Worm (Caenorhabditis elegans): ENCODE data around the gene F12A10.6.

Gene F12A10.6

DNA sequence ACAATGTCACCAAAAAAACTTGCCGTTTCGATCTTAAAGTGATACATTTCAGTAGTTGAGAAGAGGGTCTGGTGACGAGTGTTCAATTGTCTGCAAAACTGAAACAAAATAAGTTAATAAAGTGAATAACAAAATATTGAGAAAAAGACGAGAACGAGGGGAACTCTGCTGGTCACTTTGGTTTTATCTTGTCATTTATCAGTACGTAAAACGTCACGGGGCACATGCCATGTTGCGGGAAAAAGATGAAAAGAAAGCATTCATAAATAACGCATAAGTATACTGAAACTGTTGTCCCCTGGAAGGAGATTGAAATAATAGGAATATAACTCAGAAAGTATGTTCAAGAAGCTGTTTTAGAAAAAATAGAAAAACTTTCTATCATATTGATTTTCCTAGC is 20.5 kb upstream of the F12A10.6 start, which contains the start of gene sahd-1:
Gene sahd-1, minus strand, starts transcription at position 100 of the 400 bp plus-strand sequence.
- TF ChIP-seq let-526 (GFP tag; IDR thresholded peaks at IDR 0.05) = no peak
- peak; percentile 24 for TF ChIP-seq nhr-80 (tag; optimal IDR thresholded peaks at IDR 0.05)

DNA sequence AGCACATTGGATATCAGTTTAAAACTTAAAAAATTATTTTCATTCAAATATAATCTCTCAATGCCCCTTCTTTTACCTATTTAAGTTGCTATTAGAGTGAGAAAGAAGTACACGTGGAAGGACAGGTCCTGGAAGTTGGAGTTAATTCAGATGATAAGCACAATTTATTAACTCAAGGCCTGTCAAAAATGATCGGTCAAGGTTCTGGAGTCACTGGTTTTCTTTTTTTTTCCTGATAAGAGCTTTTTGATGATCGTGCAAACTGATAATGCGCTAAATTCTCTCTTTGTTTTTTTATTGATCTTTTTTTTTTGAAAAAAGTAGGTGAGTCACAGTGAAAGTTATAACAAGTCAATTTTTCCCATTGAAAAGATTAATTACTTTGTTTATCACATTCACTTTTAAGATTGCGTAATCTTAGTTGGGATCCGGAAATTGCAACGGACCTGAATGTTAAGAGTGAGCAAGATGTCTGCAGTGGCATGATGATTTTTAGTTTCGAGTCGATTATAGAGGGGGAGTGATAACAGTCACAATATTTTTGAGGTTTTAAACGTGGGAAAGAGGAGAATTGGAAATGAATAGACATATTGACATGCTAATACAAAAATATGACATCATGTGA is 18.3 kb upstream of the F12A10.6 start:
- TF ChIP-seq unc-62 (GFP tag; optimal IDR thresholded peaks at IDR 0.05) (peak; percentile 34), nhr-80 (tag; optimal IDR thresholded peaks at IDR 0.05) (peak; percentile 90), hlh-12 (tag; optimal IDR thresholded peaks at IDR 0.05) (no peak), atf-7 (tag; optimal IDR thresholded peaks at IDR 0.05) (peak; percentile 78), let-607 (tag; optimal IDR thresholded peaks at IDR 0.05) (peak; percentile 88 to 93), ztf-28 (GFP tag; IDR thresholded peaks at IDR 0.05) (no peak)

DNA sequence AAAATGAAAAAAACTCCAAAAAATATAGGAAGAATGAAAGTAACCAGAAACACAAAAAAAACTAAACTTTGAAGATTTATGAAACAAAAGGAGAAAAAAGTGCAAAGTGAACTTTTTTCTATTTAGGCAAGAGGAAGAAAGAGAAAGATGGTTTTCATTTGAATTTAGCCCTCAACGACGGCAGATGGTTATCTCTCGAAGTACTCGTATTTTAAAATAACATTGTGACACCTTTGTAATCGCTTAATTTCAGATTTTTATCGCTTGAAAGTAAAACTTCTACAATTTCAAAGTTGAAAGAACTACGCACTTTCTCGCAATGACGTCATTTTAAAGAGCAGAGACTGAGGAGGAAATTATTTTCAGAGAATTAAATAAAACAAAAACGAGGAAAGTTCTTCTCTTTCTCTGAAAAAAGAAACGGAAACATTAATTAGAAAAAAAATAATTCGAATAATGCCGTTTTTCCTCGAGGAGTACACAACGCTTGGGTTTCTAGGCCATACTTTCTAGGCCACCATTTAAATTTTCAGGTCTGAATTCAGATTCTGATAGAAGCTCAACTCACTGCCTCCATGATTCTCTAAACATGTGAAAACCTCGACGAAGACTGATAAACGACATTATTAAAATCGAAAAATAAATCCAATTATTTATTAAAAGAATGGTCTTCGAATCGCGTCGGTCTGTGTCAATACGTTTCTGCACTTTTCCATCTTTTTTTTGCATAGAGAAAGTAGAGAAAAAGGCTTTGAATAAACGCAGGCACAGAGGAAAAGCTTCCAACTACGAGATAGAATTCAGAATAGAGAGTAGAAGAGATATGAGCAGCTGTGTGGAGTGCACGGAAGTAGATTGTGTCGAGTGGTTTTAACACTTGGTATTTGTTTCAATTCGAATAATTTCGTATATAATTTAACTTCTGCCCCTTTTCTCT is 17.4 kb upstream of the F12A10.6 start:
- TF ChIP-seq lin-54 (GFP tag; optimal IDR thresholded peaks at IDR 0.05) (peak; percentile 4), F33H1.4 (GFP tag; IDR thresholded peaks at IDR 0.05) (peak; percentile 42), xnd-1 (tag; optimal IDR thresholded peaks at IDR 0.05) (peak; percentile 76), aptf-2 (GFP tag; conservative IDR thresholded peaks at IDR 0.05) (0 out of 2 replicates have a peak, but pooled peaks have one; percentile 38), dox-1 (GFP tag; IDR thresholded peaks at IDR 0.05) (0 out of 2 replicates have a peak, but pooled peaks have one; percentile 39), madf-6 (GFP tag; IDR thresholded peaks at IDR 0.05) (peak; percentile 90), ceh-27 (GFP tag; optimal IDR thresholded peaks at IDR 0.05) (no peak), K12H6.12 (tag; optimal IDR thresholded peaks at IDR 0.05) (peak; percentile 7), ZK185.1 (tag; optimal IDR thresholded peaks at IDR 0.05; ENCODE audit: poor library complexity, severe bottlenecking) (peak; percentile 65), rcor-1 (GFP tag; IDR thresholded peaks at IDR 0.05) (no peak), snpc-4 (GFP tag; optimal IDR thresholded peaks at IDR 0.05) (no peak), snpc-4 (tag; optimal IDR thresholded peaks at IDR 0.05) (peak in 1 of 4 experiments; percentile 13), T26A5.8 (tag; optimal IDR thresholded peaks at IDR 0.05) (no peak), unc-130 (GFP tag; optimal IDR thresholded peaks at IDR 0.05) (peak; percentile 57), rec-8 (tag; optimal IDR thresholded peaks at IDR 0.05) (peak in 1 of 2 experiments; percentile 24), lin-35 (GFP tag; optimal IDR thresholded peaks at IDR 0.05) (peak in 1 of 3 experiments; percentile 13), lsl-1 (GFP tag; optimal IDR thresholded peaks at IDR 0.05) (peak; percentile 45), atf-7 (tag; optimal IDR thresholded peaks at IDR 0.05) (peak; percentile 16), mcd-1 (GFP tag; IDR thresholded peaks at IDR 0.05) (peak; percentile 41), mel-28 (tag; optimal IDR thresholded peaks at IDR 0.05; ENCODE audit: borderline replicate concordance) (no peak), ztf-28 (GFP tag; IDR thresholded peaks at IDR 0.05) (0 out of 2 replicates have a peak, but pooled peaks have one; percentile 22), madf-8 (GFP tag; conservative IDR thresholded peaks at IDR 0.05) (peak; percentile 88), attf-5 (GFP tag; optimal IDR thresholded peaks at IDR 0.05) (peak; percentile 1), ztf-22 (GFP tag; optimal IDR thresholded peaks at IDR 0.05) (no peak), him-1 (tag; optimal IDR thresholded peaks at IDR 0.05) (peak; percentile 50)

DNA sequence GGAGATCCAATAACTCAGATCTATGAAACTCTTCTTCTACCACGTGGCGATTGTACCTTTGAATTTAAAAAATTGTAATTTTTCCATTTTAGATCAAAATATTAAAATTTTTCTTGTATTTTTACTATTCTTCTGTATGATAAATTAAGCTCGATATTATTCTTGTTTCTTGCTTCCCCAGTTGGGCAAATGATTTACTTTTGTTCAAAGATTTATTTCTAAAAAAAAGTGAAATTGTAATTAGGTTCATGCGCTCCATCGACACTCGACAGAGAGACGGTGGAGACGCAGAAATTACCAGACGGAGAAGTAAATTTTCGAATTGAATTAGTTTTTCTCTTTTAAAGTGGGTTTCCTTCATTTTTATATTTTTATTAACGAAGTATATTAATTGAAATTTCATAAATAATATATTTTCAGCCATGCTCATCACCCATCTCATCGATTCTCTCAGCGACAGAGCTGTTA is 11.5 kb upstream of the F12A10.6 start, which contains the start of gene npp-24:
Gene npp-24, plus strand, starts transcription at position 51 of the 468 bp plus-strand sequence.
- peak in 1 of 3 experiments; percentile 43 for TF ChIP-seq lin-35 (GFP tag; optimal IDR thresholded peaks at IDR 0.05)
- no peak for TF ChIP-seq hmg-20 (GFP tag; IDR thresholded peaks at IDR 0.05)
- TF ChIP-seq nhr-80 (tag; optimal IDR thresholded peaks at IDR 0.05) = no peak
- no peak for TF ChIP-seq Y67H2A.10 (GFP tag; conservative IDR thresholded peaks at IDR 0.05)
